Worm (Caenorhabditis elegans): ENCODE results near the gene srw-55.
"Not testable (repeated sequence)": the region's sequence is repeated elsewhere in the genome, so short reads cannot be mapped to it uniquely, and the experiment has no call there.

srw-55 gene

ce11 chrV:15950903-15951302, 10.7 kb upstream of the srw-55 start, which contains the start of gene srw-59:
TSS of gene srw-59 (minus strand) at chrV:15951003.
- TF ChIP-seq egl-27 (tag; optimal IDR thresholded peaks at IDR 0.05) (no peak), F44E2.7 (GFP tag; IDR thresholded peaks at IDR 0.05) (no peak), mdl-1 (tag; optimal IDR thresholded peaks at IDR 0.05) (no peak), lin-15B (tag; optimal IDR thresholded peaks at IDR 0.05) (no peak), nhr-76 (tag; optimal IDR thresholded peaks at IDR 0.05) (no peak), ceh-32 (tag; optimal IDR thresholded peaks at IDR 0.05; ENCODE audit: poor library complexity) (no peak), rbr-2 (tag; optimal IDR thresholded peaks at IDR 0.05) (no peak), jun-1 (tag; optimal IDR thresholded peaks at IDR 0.05) (no peak), unc-130 (GFP tag; optimal IDR thresholded peaks at IDR 0.05) (no peak), Y48G9A.11 (GFP tag; IDR thresholded peaks at IDR 0.05) (no peak), nhr-111 (GFP tag; optimal IDR thresholded peaks at IDR 0.05) (no peak), F37D6.2 (tag; optimal IDR thresholded peaks at IDR 0.05) (no peak), ceh-44 (GFP tag; IDR thresholded peaks at IDR 0.05) (no peak), ctbp-1 (GFP tag; IDR thresholded peaks at IDR 0.05) (no peak), vab-7 (GFP tag; IDR thresholded peaks at IDR 0.05) (no peak), ceh-20 (GFP tag; IDR thresholded peaks at IDR 0.05) (no peak), nhr-237 (tag; optimal IDR thresholded peaks at IDR 0.05) (no peak), lin-29 (GFP tag; IDR thresholded peaks at IDR 0.05) (no peak), lir-3 (tag; optimal IDR thresholded peaks at IDR 0.05) (no peak)

DNA sequence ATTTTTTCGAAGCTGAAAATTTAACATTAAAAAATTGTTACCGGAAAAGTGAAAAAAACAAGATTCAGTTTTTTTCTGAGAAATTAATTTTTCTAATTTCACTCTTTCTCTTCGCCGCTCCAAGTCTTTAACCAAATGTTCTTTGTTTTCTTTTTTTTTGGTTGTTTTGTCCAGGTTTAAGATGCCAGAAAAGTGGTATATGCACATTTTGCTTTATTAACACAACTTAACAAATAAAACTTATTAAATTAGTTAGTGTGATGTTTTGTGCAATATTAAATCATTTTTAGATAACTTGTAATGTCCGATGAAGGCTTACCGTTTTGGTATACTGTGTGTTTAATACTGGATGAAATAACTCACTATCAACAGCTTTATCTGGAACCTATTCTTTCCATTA, 3.0 kb upstream of the srw-55 start, which contains the start of gene srw-53:
TSS of gene srw-53 (plus strand) at position 301 of the 400 bp plus-strand sequence.
- no peak for TF ChIP-seq dve-1 (tag; optimal IDR thresholded peaks at IDR 0.05; ENCODE audit: insufficient read depth)
- no peak for TF ChIP-seq unc-62 (GFP tag; optimal IDR thresholded peaks at IDR 0.05 in 1 of 2)
- TF ChIP-seq unc-62 (tag; optimal IDR thresholded peaks at IDR 0.05): no peak
- TF ChIP-seq nhr-25 (tag; optimal IDR thresholded peaks at IDR 0.05; ENCODE audit: borderline replicate concordance, insufficient read depth): no peak

DNA sequence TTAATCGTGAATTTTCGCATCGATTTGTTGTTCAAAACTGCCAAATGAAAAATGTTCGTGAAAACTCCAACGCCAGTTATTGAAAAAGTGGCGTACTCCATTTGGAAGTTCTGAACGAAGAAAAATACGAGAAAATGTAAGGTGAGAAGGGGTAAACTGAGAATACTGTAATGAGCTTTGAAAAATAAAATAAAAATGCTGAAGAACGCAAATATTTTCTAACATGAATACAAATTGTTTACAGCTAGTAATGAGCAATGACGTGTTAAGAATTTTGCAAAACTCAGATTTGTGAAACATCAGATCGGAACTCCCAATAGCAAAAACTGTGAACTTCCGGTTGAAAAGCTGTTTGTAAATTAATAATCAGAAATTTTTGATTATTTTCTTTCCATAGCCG, 7.8 kb downstream of the srw-55 start, which contains the start of gene srw-26:
TSS of gene srw-26 (minus strand) at position 101 of the 400 bp plus-strand sequence.
- TF ChIP-seq tag-97 (GFP tag; IDR thresholded peaks at IDR 0.05): no peak
- TF ChIP-seq daf-8 (GFP tag; IDR thresholded peaks at IDR 0.05): no peak
- no peak for TF ChIP-seq gei-8 (GFP tag; optimal IDR thresholded peaks at IDR 0.05)
- TF ChIP-seq mxl-3 (GFP tag; optimal IDR thresholded peaks at IDR 0.05): no peak
- no peak for TF ChIP-seq daf-12 (tag; optimal IDR thresholded peaks at IDR 0.05)
- TF ChIP-seq ctbp-1 (GFP tag; IDR thresholded peaks at IDR 0.05): no peak
- no peak for TF ChIP-seq nhr-111 (GFP tag; optimal IDR thresholded peaks at IDR 0.05)
- TF ChIP-seq daf-19 (GFP tag; conservative IDR thresholded peaks at IDR 0.05): no peak
- no peak for TF ChIP-seq ceh-20 (GFP tag; IDR thresholded peaks at IDR 0.05)
- no peak for TF ChIP-seq ceh-32 (tag; optimal IDR thresholded peaks at IDR 0.05; ENCODE audit: poor library complexity)
- no peak for TF ChIP-seq ceh-62 (tag; optimal IDR thresholded peaks at IDR 0.05)
- no peak for TF ChIP-seq madf-5 (GFP tag; IDR thresholded peaks at IDR 0.05)
- TF ChIP-seq dve-1 (tag; optimal IDR thresholded peaks at IDR 0.05; ENCODE audit: insufficient read depth): no peak
- no peak for TF ChIP-seq arid-1 (GFP tag; conservative IDR thresholded peaks at IDR 0.05)
- no peak for TF ChIP-seq zfp-2 (tag; optimal IDR thresholded peaks at IDR 0.05)
- no peak for TF ChIP-seq snpc-1.2 (GFP tag; IDR thresholded peaks at IDR 0.05)

DNA sequence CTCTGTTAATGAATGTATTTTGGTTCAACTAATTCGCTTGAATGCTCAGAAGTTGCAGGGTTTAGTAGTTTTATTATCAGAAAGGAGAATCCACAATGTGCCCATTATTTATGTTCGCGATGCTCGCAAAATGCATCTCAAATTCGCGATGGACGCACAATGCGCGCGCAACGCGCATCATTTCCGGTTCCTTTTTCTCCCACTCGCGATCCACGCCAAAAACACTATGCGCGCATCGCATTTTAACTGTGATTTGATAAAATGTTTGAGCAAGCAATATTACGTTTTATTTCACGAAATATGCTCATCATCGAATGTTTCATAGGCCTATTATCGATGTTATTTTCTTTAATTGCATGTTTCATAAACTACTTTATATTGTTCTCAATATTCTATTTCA, 10.3 kb downstream of the srw-55 start, which contains the start of gene srbc-77:
TSS of gene srbc-77 (plus strand) at position 301 of the 400 bp plus-strand sequence.
- not testable (repeated sequence) for TF ChIP-seq rbr-2, daf-12, F37D6.2 (tag; optimal IDR thresholded peaks at IDR 0.05)
